Fruit fly (Drosophila melanogaster) whole organism, embryonic: ENCODE data around the gene CG34298.

Experiments used
- ATbp ChIP-seq: fragments of 200-800 bp; sonication (Bioruptor generic); optimal IDR thresholded peaks from 2 replicates; lab custom pipeline; 2017; ENCODE audit warnings: missing biosample characterization, mild to moderate bottlenecking, missing genetic modification characterization, missing genetic modification reagents
- Aef1 ChIP-seq: fragments of 200-800 bp; sonication (Bioruptor generic); IDR thresholded peaks from 3 replicates; pipeline ENCODE4 v1.3.6; 2022; ENCODE audit warnings: missing biosample characterization, missing genetic modification characterization
- CG11085 ChIP-seq: fragments of 200-800 bp; sonication (Bioruptor generic); IDR thresholded peaks from 2 replicates; pipeline ENCODE4 v1.3.6; 2022; ENCODE audit warnings: missing biosample characterization, missing genetic modification characterization
- CG13287 ChIP-seq: fragments of 200-800 bp; sonication (Bioruptor generic); IDR thresholded peaks from 2 replicates; pipeline ENCODE4 v1.3.6; 2022; ENCODE audit warnings: missing biosample characterization, missing genetic modification characterization; ENCODE audit not compliant: partially characterized antibody
- CG14710 ChIP-seq: fragments of 200-800 bp; sonication (Bioruptor generic); optimal IDR thresholded peaks from 3 replicates; lab custom pipeline; 2019; ENCODE audit warnings: missing biosample characterization, mild to moderate bottlenecking, missing genetic modification characterization, moderate library complexity
- CG2875 ChIP-seq: fragments of 200-800 bp; sonication (Bioruptor generic); optimal IDR thresholded peaks from 2 replicates; lab custom pipeline; 2017; ENCODE audit warnings: missing biosample characterization, mild to moderate bottlenecking, missing genetic modification characterization, missing genetic modification reagents
- CG30431 ChIP-seq: fragments of 200-800 bp; sonication (Bioruptor generic); optimal IDR thresholded peaks from 2 replicates; lab custom pipeline; 2017; ENCODE audit warnings: missing biosample characterization, missing genetic modification characterization
- CG32767 ChIP-seq: fragments of 200-800 bp; sonication (Bioruptor generic); IDR thresholded peaks from 2 replicates; pipeline ENCODE4 v1.3.6; 2022; ENCODE audit warnings: missing biosample characterization, missing genetic modification characterization
- CG6765 ChIP-seq: fragments of 200-800 bp; sonication (Bioruptor generic); optimal IDR thresholded peaks from 3 replicates; lab custom pipeline; 2017; ENCODE audit warnings: missing biosample characterization, mild to moderate bottlenecking, missing genetic modification characterization
- CG8281 ChIP-seq: fragments of 200-800 bp; sonication (Bioruptor generic); optimal IDR thresholded peaks from 2 replicates; lab custom pipeline; 2018; ENCODE audit warnings: missing biosample characterization, mild to moderate bottlenecking, missing genetic modification characterization, moderate library complexity
- CG9215 ChIP-seq: fragments of 200-800 bp; sonication (Bioruptor generic); IDR thresholded peaks from 2 replicates; pipeline ENCODE4 v1.3.6; 2022; ENCODE audit warnings: missing biosample characterization, missing genetic modification characterization
- CG9437 ChIP-seq: fragments of 200-800 bp; sonication (Bioruptor generic); optimal IDR thresholded peaks from 2 replicates; lab custom pipeline; 2018; ENCODE audit warnings: missing biosample characterization, mild to moderate bottlenecking, missing genetic modification characterization
- Dad ChIP-seq: fragments of 200-800 bp; sonication (Bioruptor generic); optimal IDR thresholded peaks from 3 replicates; lab custom pipeline; 2016; ENCODE audit warnings: missing biosample characterization, missing genetic modification characterization
- Dbx ChIP-seq: fragments of 200-800 bp; sonication (Bioruptor generic); IDR thresholded peaks from 3 replicates; pipeline ENCODE4 v1.3.6; 2022; ENCODE audit warnings: missing biosample characterization, missing genetic modification characterization
- Deaf1 ChIP-seq: fragments of 200-800 bp; optimal IDR thresholded peaks from 3 replicates; lab custom pipeline; 2019; ENCODE audit warnings: missing biosample characterization, mild to moderate bottlenecking, missing genetic modification characterization, moderate library complexity
- Dll ChIP-seq: fragments of 200-800 bp; sonication (Bioruptor generic); IDR thresholded peaks from 4 replicates; pipeline ENCODE4 v1.3.6; 2022; ENCODE audit warnings: missing biosample characterization, missing genetic modification characterization; ENCODE audit not compliant: partially characterized antibody
- Doc3 ChIP-seq: fragments of 200-800 bp; sonication (Bioruptor generic); IDR thresholded peaks from 3 replicates; pipeline ENCODE4 v1.3.6; 2022; ENCODE audit warnings: missing biosample characterization, missing genetic modification characterization; ENCODE audit not compliant: partially characterized antibody
- E2f1 ChIP-seq: fragments of 200-800 bp; sonication (Bioruptor generic); IDR thresholded peaks from 2 replicates; pipeline ENCODE4 v1.3.6; 2022; ENCODE audit warnings: missing biosample characterization, missing genetic modification characterization
- ERR ChIP-seq: fragments of 200-800 bp; sonication (Bioruptor generic); optimal IDR thresholded peaks from 2 replicates; lab custom pipeline; 2016; ENCODE audit warnings: missing biosample characterization, missing genetic modification characterization
- Fer2 ChIP-seq: fragments of 200-800 bp; sonication (Bioruptor generic); optimal IDR thresholded peaks from 2 replicates; lab custom pipeline; 2018; ENCODE audit warnings: missing biosample characterization, mild to moderate bottlenecking, missing genetic modification characterization, moderate library complexity
- GATAe ChIP-seq: fragments of 200-800 bp; sonication (Bioruptor generic); conservative IDR thresholded peaks from 2 replicates; pipeline ENCODE4 v1.3.6; 2022; ENCODE audit warnings: missing biosample characterization, missing genetic modification characterization
- Gug ChIP-seq: fragments of 200-800 bp; sonication (Bioruptor generic); IDR thresholded peaks from 4 replicates; pipeline ENCODE4 v1.3.6; 2022; ENCODE audit warnings: missing biosample characterization, missing genetic modification characterization
- HLHmδ ChIP-seq: fragments of 200-800 bp; sonication (Bioruptor generic); optimal IDR thresholded peaks from 2 replicates; lab custom pipeline; 2018; ENCODE audit warnings: missing biosample characterization, mild to moderate bottlenecking, missing genetic modification characterization, moderate library complexity
- Hsf ChIP-seq: fragments of 200-800 bp; sonication (Bioruptor generic); optimal IDR thresholded peaks from 3 replicates; lab custom pipeline; 2016; ENCODE audit warnings: missing biosample characterization, missing genetic modification characterization
- Med ChIP-seq: fragments of 200-800 bp; sonication (Bioruptor generic); peaks from one replicate; lab custom pipeline; 2016; ENCODE audit warnings: missing biosample characterization, missing genetic modification characterization, mild to moderate bottlenecking, inconsistent platforms, moderate library complexity
- Myb ChIP-seq: fragments of 200-800 bp; sonication (Bioruptor generic); optimal IDR thresholded peaks from 2 replicates; lab custom pipeline; 2016; ENCODE audit warnings: missing biosample characterization, missing genetic modification characterization
- NC2β ChIP-seq: fragments of 200-800 bp; sonication (Bioruptor generic); optimal IDR thresholded peaks from 2 replicates; lab custom pipeline; 2016; ENCODE audit warnings: missing biosample characterization, missing genetic modification characterization
- Nf-YA ChIP-seq: fragments of 200-800 bp; sonication (Bioruptor generic); IDR thresholded peaks from 2 replicates; pipeline ENCODE4 v1.3.6; 2022; ENCODE audit warnings: missing biosample characterization, missing genetic modification characterization
- PHDP ChIP-seq: fragments of 200-800 bp; sonication (Bioruptor generic); optimal IDR thresholded peaks from 3 replicates; lab custom pipeline; 2018; ENCODE audit warnings: missing biosample characterization, mild to moderate bottlenecking, missing genetic modification characterization, moderate library complexity
- Spps ChIP-seq: fragments of 200-800 bp; sonication (Bioruptor generic); optimal IDR thresholded peaks from 2 replicates; lab custom pipeline; 2018; ENCODE audit warnings: missing biosample characterization, mild to moderate bottlenecking, missing genetic modification characterization
- YL-1 ChIP-seq: fragments of 200-800 bp; sonication (Bioruptor generic); optimal IDR thresholded peaks from 3 replicates; lab custom pipeline; 2017; ENCODE audit warnings: missing biosample characterization, mild to moderate bottlenecking, missing genetic modification characterization
- amos ChIP-seq: fragments of 200-800 bp; sonication (Bioruptor generic); IDR thresholded peaks from 2 replicates; pipeline ENCODE4 v1.3.6; 2022; ENCODE audit warnings: missing biosample characterization, missing genetic modification characterization; ENCODE audit not compliant: partially characterized antibody
- ems ChIP-seq: fragments of 200-800 bp; sonication (Bioruptor generic); optimal IDR thresholded peaks from 3 replicates; lab custom pipeline; 2016; ENCODE audit warnings: missing biosample characterization, missing genetic modification characterization
- exex ChIP-seq: fragments of 200-800 bp; sonication (Bioruptor generic); optimal IDR thresholded peaks from 4 replicates; lab custom pipeline; 2018; ENCODE audit warnings: missing biosample characterization, mild to moderate bottlenecking, missing genetic modification characterization, moderate library complexity
- fd3F ChIP-seq: fragments of 200-800 bp; sonication (Bioruptor generic); optimal IDR thresholded peaks from 2 replicates; lab custom pipeline; 2018; ENCODE audit warnings: missing biosample characterization, mild to moderate bottlenecking, missing genetic modification characterization, moderate library complexity
- kah ChIP-seq: fragments of 200-800 bp; sonication (Bioruptor generic); optimal IDR thresholded peaks from 2 replicates; lab custom pipeline; 2018; ENCODE audit warnings: missing biosample characterization, mild to moderate bottlenecking, missing genetic modification characterization
- lilli ChIP-seq: fragments of 200-800 bp; sonication (Bioruptor generic); optimal IDR thresholded peaks from 3 replicates; lab custom pipeline; 2016; ENCODE audit warnings: missing biosample characterization, missing genetic modification characterization
- lov ChIP-seq, 2 experiments: fragments of 200-800 bp in 1 of 2; fragments of >200 bp in 1 of 2; sonication (Bioruptor generic) in 1 of 2; IDR thresholded peaks in 1 of 2; optimal IDR thresholded peaks in 1 of 2; 2 replicates in 1 of 2; 3 replicates in 1 of 2; pipeline versions ENCODE4 v1.3.6 to Lab custom; 2017 to 2022; ENCODE audit warnings: missing biosample characterization in 1 of 2, missing genetic modification characterization in 1 of 2
- mld ChIP-seq: fragments of 200-800 bp; sonication (Bioruptor generic); IDR thresholded peaks from 3 replicates; pipeline ENCODE4 v1.3.6; 2022; ENCODE audit warnings: missing biosample characterization, missing genetic modification characterization; ENCODE audit not compliant: partially characterized antibody
- nerfin-1 ChIP-seq: fragments of 200-800 bp; sonication (Bioruptor generic); optimal IDR thresholded peaks from 3 replicates; lab custom pipeline; 2019; ENCODE audit warnings: missing biosample characterization, mild to moderate bottlenecking, missing genetic modification characterization, moderate library complexity
- oc ChIP-seq: fragments of 200-800 bp; sonication (Bioruptor generic); optimal IDR thresholded peaks from 2 replicates; lab custom pipeline; 2018; ENCODE audit warnings: missing biosample characterization, mild to moderate bottlenecking, missing genetic modification characterization, moderate library complexity
- pita ChIP-seq: fragments of 200-800 bp; sonication (Bioruptor generic); optimal IDR thresholded peaks from 2 replicates; lab custom pipeline; 2017; ENCODE audit warnings: missing biosample characterization, mild to moderate bottlenecking, missing genetic modification characterization
- sd ChIP-seq: fragments of 200-800 bp; sonication (Bioruptor generic); optimal IDR thresholded peaks from 3 replicates; lab custom pipeline; 2018; ENCODE audit warnings: missing biosample characterization, mild to moderate bottlenecking, missing genetic modification characterization, moderate library complexity
- tin ChIP-seq: fragments of 200-800 bp; sonication (Bioruptor generic); optimal IDR thresholded peaks from 3 replicates; lab custom pipeline; 2016; ENCODE audit warnings: missing biosample characterization, missing genetic modification characterization
- tll ChIP-seq, 2 experiments: fragments of 200-800 bp in 1 of 2; fragments of >200 bp in 1 of 2; sonication (Bioruptor generic) in 1 of 2; optimal IDR thresholded peaks; 2 replicates each; lab custom pipeline; 2017 to 2019; ENCODE audit warnings: missing biosample characterization in 2 of 2, missing genetic modification characterization in 2 of 2, mild to moderate bottlenecking in 1 of 2, moderate library complexity in 1 of 2
- tup ChIP-seq: fragments of 200-800 bp; sonication (Bioruptor generic); optimal IDR thresholded peaks from 2 replicates; lab custom pipeline; 2016; ENCODE audit warnings: missing biosample characterization, mild to moderate bottlenecking, missing genetic modification characterization, moderate library complexity
- twi ChIP-seq: fragments of 200-800 bp; optimal IDR thresholded peaks from 2 replicates; lab custom pipeline; 2019; ENCODE audit warnings: missing biosample characterization, mild to moderate bottlenecking, missing genetic modification characterization, moderate library complexity
- wdn ChIP-seq: fragments of 200-800 bp; sonication (Bioruptor generic); IDR thresholded peaks from 2 replicates; pipeline ENCODE4 v1.3.6; 2022; ENCODE audit warnings: missing biosample characterization, missing genetic modification characterization

Gene CG34298

dm6 chr3R:29983073-29983544 is 16.5 kb upstream of the CG34298 start, which contains the start of gene CG7896 (continued):
- TF ChIP-seq ems: peak; percentile 56
- TF ChIP-seq CG32767 (GFP tag; lab: Robert Waterston, UW): peak; percentile 38; the same call in 1 of the 2 replicates
- peak; percentile 41 for TF ChIP-seq fd3F (GFP tag; lab: Kevin White, UChicago)
- TF ChIP-seq Med: peak; percentile 87
- TF ChIP-seq CG9437 (GFP tag; lab: Kevin White, UChicago): peak; percentile 38
- no peak for TF ChIP-seq Dll
- peak; percentile 78 for TF ChIP-seq CG9215 (GFP tag; lab: Robert Waterston, UW)
- TF ChIP-seq ATbp (GFP tag; lab: Kevin White, UChicago): peak; percentile 47
- TF ChIP-seq ERR: no peak
- TF ChIP-seq lov (optimal IDR thresholded peaks at IDR 0.05; lab: Kevin White, UChicago): no peak
- TF ChIP-seq lov (GFP tag; IDR thresholded peaks at IDR 0.05; lab: Robert Waterston, UW): 0 out of 3 replicates have a peak, but pooled peaks have one; percentile 61
- peak; percentile 71 for TF ChIP-seq Gug (GFP tag; lab: Robert Waterston, UW)
- TF ChIP-seq Spps (tag; lab: Kevin White, UChicago): peak; percentile 10
- peak; percentile 20 for TF ChIP-seq CG30431
- TF ChIP-seq CG2875 (GFP tag; lab: Kevin White, UChicago): peak; percentile 53
- TF ChIP-seq exex (tag; lab: Kevin White, UChicago): peak; percentile 13
- TF ChIP-seq Dbx: peak; percentile 80
- TF ChIP-seq Hsf (GFP tag; lab: Kevin White, UChicago): peak; percentile 33
- TF ChIP-seq GATAe (GFP tag; lab: Robert Waterston, UW): peak; percentile 37
- TF ChIP-seq tin (GFP tag; lab: Kevin White, UChicago): peak; percentile 62
- TF ChIP-seq HLHmδ (GFP tag; lab: Kevin White, UChicago): no peak
- no peak for TF ChIP-seq Dad (GFP tag; lab: Kevin White, UChicago)
- TF ChIP-seq Doc3: 0 out of 3 replicates have a peak, but pooled peaks have one; percentile 9
- TF ChIP-seq lilli (GFP tag; lab: Kevin White, UChicago): peak; percentile 47
- no peak for TF ChIP-seq tll (GFP tag; optimal IDR thresholded peaks at IDR 0.05; lab: Kevin White, UChicago)
- TF ChIP-seq CG13287: peak; percentile 10; the same call in 1 of the 2 replicates
- peak; percentile 45 for TF ChIP-seq nerfin-1
- TF ChIP-seq Deaf1: peak; percentile 71
- no peak for TF ChIP-seq pita (GFP tag; lab: Kevin White, UChicago)
- peak; percentile 76 for TF ChIP-seq E2f1 (GFP tag; lab: Robert Waterston, UW)
- TF ChIP-seq Aef1: peak; percentile 82
- TF ChIP-seq CG14710 (tag; lab: Kevin White, UChicago): peak; percentile 59
- no peak for TF ChIP-seq oc (tag; lab: Kevin White, UChicago)
- peak; percentile 49; the same call in 1 of the 2 replicates for TF ChIP-seq CG11085 (GFP tag; lab: Robert Waterston, UW)
- peak; percentile 10 for TF ChIP-seq kah
- TF ChIP-seq wdn (GFP tag; lab: Robert Waterston, UW): peak; percentile 52
- no peak for TF ChIP-seq mld (GFP tag; lab: Robert Waterston, UW)
- TF ChIP-seq CG8281 (tag; lab: Kevin White, UChicago): peak; percentile 29
- no peak for TF ChIP-seq amos (GFP tag; lab: Robert Waterston, UW)
- no peak for TF ChIP-seq YL-1 (GFP tag; lab: Kevin White, UChicago)
- TF ChIP-seq sd (tag; lab: Kevin White, UChicago): peak; percentile 19
- TF ChIP-seq twi (tag; lab: Kevin White, UChicago): peak; percentile 33
- no peak for TF ChIP-seq tup (GFP tag; lab: Kevin White, UChicago)
- peak; percentile 31 for TF ChIP-seq CG6765 (GFP tag; lab: Kevin White, UChicago)
- TF ChIP-seq Myb (GFP tag; lab: Kevin White, UChicago): no peak
- TF ChIP-seq Nf-YA (GFP tag; lab: Robert Waterston, UW): 0 out of 2 replicates have a peak, but pooled peaks have one; percentile 52
- TF ChIP-seq PHDP (tag; lab: Kevin White, UChicago): peak; percentile 56
- TF ChIP-seq NC2β (GFP tag; lab: Kevin White, UChicago): no peak
- peak; percentile 22 for TF ChIP-seq Fer2 (tag; lab: Kevin White, UChicago)
